Worm (Caenorhabditis elegans) whole organism, early embryonic: ENCODE data around the gene zipt-7.1.
"Not testable (repeated sequence)": the region's sequence is repeated elsewhere in the genome, so short reads cannot be mapped to it uniquely, and the experiment has no call there.

ENCODE experiments used
- B0310.2 ChIP-seq: sonication (generic microtip); optimal IDR thresholded peaks from 2 replicates; lab custom pipeline; 2016; ENCODE audit warnings: mild to moderate bottlenecking, missing genetic modification characterization, missing compliant biosample characterization
- F13C5.2 ChIP-seq: sonication (generic microtip); optimal IDR thresholded peaks from 2 replicates; lab custom pipeline; 2017; ENCODE audit warnings: mild to moderate bottlenecking, missing genetic modification characterization, inconsistent platforms, missing compliant biosample characterization
- aly-1 ChIP-seq: sonication (generic microtip); optimal IDR thresholded peaks from 2 replicates; lab custom pipeline; 2016; ENCODE audit warnings: missing genetic modification characterization, missing compliant biosample characterization
- ama-1 ChIP-seq: fragments of 150-350 bp; optimal IDR thresholded peaks from 2 replicates; lab custom pipeline; 2014
- ceh-13 ChIP-seq: fragments of 200-800 bp; sonication (Bioruptor generic); optimal IDR thresholded peaks from 2 replicates; lab custom pipeline; 2018; ENCODE audit warnings: mild to moderate bottlenecking, missing genetic modification characterization, missing compliant biosample characterization
- ceh-36 ChIP-seq: sonication (generic microtip); optimal IDR thresholded peaks from 2 replicates; lab custom pipeline; 2016; ENCODE audit warnings: missing genetic modification characterization, inconsistent platforms, missing compliant biosample characterization
- ets-7 ChIP-seq: sonication (generic microtip); optimal IDR thresholded peaks from 2 replicates; lab custom pipeline; 2016; ENCODE audit warnings: missing genotype, missing genetic modification characterization, missing compliant biosample characterization
- flt-1 ChIP-seq: fragments of 200-800 bp; sonication (Bioruptor generic); IDR thresholded peaks from 2 replicates; pipeline ENCODE4 v1.3.6; 2022; ENCODE audit warnings: missing genetic modification characterization, missing compliant biosample characterization
- hmbx-1 ChIP-seq: sonication (generic microtip); optimal IDR thresholded peaks from 2 replicates; lab custom pipeline; 2016; ENCODE audit warnings: mild to moderate bottlenecking, missing genetic modification characterization, missing compliant biosample characterization
- hmg-4 ChIP-seq: fragments of 200-800 bp; sonication (Bioruptor generic); optimal IDR thresholded peaks from 2 replicates; lab custom pipeline; 2018; ENCODE audit warnings: mild to moderate bottlenecking, missing genetic modification characterization, missing compliant biosample characterization
- hnd-1 ChIP-seq: sonication (generic microtip); optimal IDR thresholded peaks from 2 replicates; lab custom pipeline; 2016; ENCODE audit warnings: missing genetic modification characterization, missing compliant biosample characterization
- pes-1 ChIP-seq: fragments of 200-800 bp; sonication (Bioruptor generic); IDR thresholded peaks from 2 replicates; pipeline ENCODE4 v1.3.6; 2022; ENCODE audit warnings: missing genetic modification reagents, missing genetic modification characterization, missing compliant biosample characterization
- scrt-1 ChIP-seq: fragments of 200-800 bp; sonication (Bioruptor generic); IDR thresholded peaks from 2 replicates; pipeline ENCODE4 v1.3.6; 2022; ENCODE audit warnings: missing genetic modification characterization, missing compliant biosample characterization
- sea-1 ChIP-seq: fragments of 200-800 bp; sonication (Bioruptor generic); conservative IDR thresholded peaks from 2 replicates; pipeline ENCODE4 v1.3.6; 2022; ENCODE audit warnings: missing genetic modification characterization, missing compliant biosample characterization
- tbx-11 ChIP-seq: fragments of 200-800 bp; sonication (Bioruptor generic); IDR thresholded peaks from 2 replicates; pipeline ENCODE4 v1.3.6; 2022; ENCODE audit warnings: missing genetic modification characterization, missing compliant biosample characterization
- tbx-37 ChIP-seq: fragments of 200-800 bp; sonication (Bioruptor generic); conservative IDR thresholded peaks from 2 replicates; pipeline ENCODE4 v1.3.6; 2022; ENCODE audit warnings: missing genetic modification reagents, missing genetic modification characterization, missing compliant biosample characterization
- tra-4 ChIP-seq: sonication (generic microtip); optimal IDR thresholded peaks from 2 replicates; lab custom pipeline; 2017; ENCODE audit warnings: missing genetic modification characterization, missing compliant biosample characterization

The zipt-7.1 gene

ce11 chrIV:17316398-17316797, 28.5 kb upstream of the zipt-7.1 start, which contains the start of gene C49C3.20:
TSS of gene C49C3.20 (minus strand) at chrIV:17316498.
- TF ChIP-seq hmg-4 (GFP tag; lab: Kevin White, UChicago) (no peak), hnd-1 (tag; lab: Kevin White, UChicago) (no peak), scrt-1 (GFP tag; lab: Robert Waterston, UW) (no peak), aly-1 (tag; lab: Kevin White, UChicago) (no peak), tra-4 (tag; lab: Kevin White, UChicago) (no peak), tbx-37 (GFP tag; lab: Robert Waterston, UW) (no peak), flt-1 (GFP tag; lab: Robert Waterston, UW) (no peak), ets-7 (no peak), B0310.2 (no peak), ceh-13 (no peak), ceh-36 (tag; lab: Kevin White, UChicago) (no peak), F13C5.2 (tag; lab: Kevin White, UChicago) (no peak), sea-1 (no peak), hmbx-1 (no peak), tbx-11 (no peak), pes-1 (GFP tag; lab: Robert Waterston, UW) (no peak), ama-1 (lab: Kevin White, UChicago) (no peak)

ce11 chrIV:17311842-17312241, 23.9 kb upstream of the zipt-7.1 start, which contains the start of gene snf-9:
TSS of gene snf-9 (plus strand) at chrIV:17312142.
- TF ChIP-seq ceh-36 (tag; lab: Kevin White, UChicago) (no peak), hnd-1 (tag; lab: Kevin White, UChicago) (no peak), F13C5.2 (tag; lab: Kevin White, UChicago) (no peak), ets-7 (no peak), tra-4 (tag; lab: Kevin White, UChicago) (no peak), ceh-13 (no peak)

- TF ChIP-seq F13C5.2 (tag; lab: Kevin White, UChicago) (no peak), hnd-1 (tag; lab: Kevin White, UChicago) (no peak), aly-1 (tag; lab: Kevin White, UChicago) (no peak), ceh-36 (tag; lab: Kevin White, UChicago) (no peak)
Observed at ce11 chrIV:17308211-17308610, 20.3 kb upstream of the zipt-7.1 start, which contains the start of gene T28F3.9. TSS of gene T28F3.9 (plus strand) at chrIV:17308511.

ce11 chrIV:17307223-17307622, 19.3 kb upstream of the zipt-7.1 start, which contains the start of gene T28F3.8:
TSS of gene T28F3.8 (minus strand) at chrIV:17307323.
- TF ChIP-seq hmg-4 (GFP tag; lab: Kevin White, UChicago); hnd-1 (tag; lab: Kevin White, UChicago); hmbx-1: not testable (repeated sequence)

- TF ChIP-seq aly-1 (tag; lab: Kevin White, UChicago) (no peak), hmbx-1 (no peak), hnd-1 (tag; lab: Kevin White, UChicago) (no peak), F13C5.2 (tag; lab: Kevin White, UChicago) (no peak), B0310.2 (no peak), ceh-36 (tag; lab: Kevin White, UChicago) (no peak), sea-1 (no peak), ets-7 (no peak)
Observed at ce11 chrIV:17301933-17302332, 14.0 kb upstream of the zipt-7.1 start, which contains the start of gene ifta-2. TSS of gene ifta-2 (minus strand) at chrIV:17302033.

ce11 chrIV:17294489-17294888, 6.5 kb upstream of the zipt-7.1 start, which contains the start of gene T28F3.5:
TSS of gene T28F3.5 (plus strand) at chrIV:17294789.
- no peak for TF ChIP-seq hmbx-1
- no peak for TF ChIP-seq ceh-13
- TF ChIP-seq ama-1 (lab: Kevin White, UChicago), result no peak
- TF ChIP-seq tbx-11, result no peak
- no peak for TF ChIP-seq tbx-37 (GFP tag; lab: Robert Waterston, UW)
- TF ChIP-seq ets-7, result no peak
- TF ChIP-seq flt-1 (GFP tag; lab: Robert Waterston, UW), result no peak
- TF ChIP-seq hnd-1 (tag; lab: Kevin White, UChicago), result no peak
- no peak for TF ChIP-seq F13C5.2 (tag; lab: Kevin White, UChicago)
- TF ChIP-seq aly-1 (tag; lab: Kevin White, UChicago), result no peak
- no peak for TF ChIP-seq scrt-1 (GFP tag; lab: Robert Waterston, UW)
- TF ChIP-seq B0310.2, result no peak
- TF ChIP-seq pes-1 (GFP tag; lab: Robert Waterston, UW), result no peak
- no peak for TF ChIP-seq tra-4 (tag; lab: Kevin White, UChicago)

ce11 chrIV:17293679-17294078, 5.7 kb upstream of the zipt-7.1 start:
- TF ChIP-seq tra-4 (tag; lab: Kevin White, UChicago), result no peak
- no peak for TF ChIP-seq ama-1 (lab: Kevin White, UChicago)
- TF ChIP-seq F13C5.2 (tag; lab: Kevin White, UChicago), result no peak

ce11 chrIV:17293068-17293467, 5.1 kb upstream of the zipt-7.1 start:
- TF ChIP-seq ceh-36 (tag; lab: Kevin White, UChicago) (no peak), scrt-1 (GFP tag; lab: Robert Waterston, UW) (no peak), ceh-13 (no peak), aly-1 (tag; lab: Kevin White, UChicago) (no peak), tra-4 (tag; lab: Kevin White, UChicago) (no peak), ets-7 (no peak), sea-1 (no peak), tbx-37 (GFP tag; lab: Robert Waterston, UW) (no peak), flt-1 (GFP tag; lab: Robert Waterston, UW) (no peak), hmbx-1 (no peak), hmg-4 (GFP tag; lab: Kevin White, UChicago) (no peak), pes-1 (GFP tag; lab: Robert Waterston, UW) (no peak), B0310.2 (no peak), hnd-1 (tag; lab: Kevin White, UChicago) (no peak), F13C5.2 (tag; lab: Kevin White, UChicago) (no peak), tbx-11 (no peak), ama-1 (lab: Kevin White, UChicago) (no peak)
